Worm (Caenorhabditis elegans): ENCODE results near the gene T03D8.6.

T03D8.6 gene

DNA sequence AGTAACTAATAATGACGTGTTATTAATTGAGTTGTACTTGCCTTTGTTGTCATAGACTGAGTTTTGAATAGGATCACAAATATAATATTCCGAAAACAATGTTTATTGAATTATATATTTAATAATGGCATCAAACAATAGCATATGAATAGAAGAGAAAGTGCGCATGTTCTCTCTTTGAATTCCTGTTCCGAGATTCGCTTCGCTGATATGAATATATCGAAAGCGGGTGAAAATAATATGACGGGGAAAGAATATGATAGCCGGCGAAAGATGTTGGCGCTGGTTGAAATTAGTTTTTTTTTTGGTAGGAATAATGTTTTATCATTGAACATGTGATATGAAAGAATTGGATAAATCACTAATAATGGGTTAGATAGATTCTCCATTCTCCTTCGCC lies at the start of gene T03D8.6:
TSS of gene T03D8.6 (minus strand) at position 298 of the 400 bp plus-strand sequence.
- TF ChIP-seq hmg-11 (tag; optimal IDR thresholded peaks at IDR 0.05), result no peak
- no peak for TF ChIP-seq elt-3 (tag; optimal IDR thresholded peaks at IDR 0.05)
- TF ChIP-seq skn-1 (tag; optimal IDR thresholded peaks at IDR 0.05), result no peak
- no peak for TF ChIP-seq nhr-237 (tag; optimal IDR thresholded peaks at IDR 0.05)
- no peak for TF ChIP-seq egl-5 (tag; optimal IDR thresholded peaks at IDR 0.05)
- TF ChIP-seq nhr-25 (tag; optimal IDR thresholded peaks at IDR 0.05), result no peak
- no peak for TF ChIP-seq ceh-28 (tag; optimal IDR thresholded peaks at IDR 0.05)

DNA sequence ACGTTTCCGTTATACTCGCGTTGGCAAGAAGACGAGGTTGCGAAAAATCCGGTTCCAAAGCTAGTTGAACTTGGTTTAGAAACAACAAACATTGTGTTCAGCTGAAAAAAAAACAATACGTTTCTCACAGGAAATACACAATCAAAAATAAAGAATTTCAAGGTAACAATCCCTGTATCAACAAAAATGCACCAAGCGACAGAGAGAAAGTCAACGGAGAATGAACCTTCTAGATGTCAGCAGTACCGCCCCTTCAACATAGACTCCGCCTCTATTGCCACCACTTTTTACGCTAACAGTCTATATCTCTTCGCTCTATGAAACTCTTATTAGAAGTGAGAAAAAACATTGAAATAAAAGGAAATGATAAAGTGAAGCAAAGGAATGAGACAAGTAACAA lies 48.2 kb upstream of the T03D8.6 start, which contains the start of gene F31D4.8:
TSS of gene F31D4.8 (minus strand) at position 101 of the 400 bp plus-strand sequence.
- no peak for TF ChIP-seq mdl-1 (tag; optimal IDR thresholded peaks at IDR 0.05)
- TF ChIP-seq daf-12 (tag; optimal IDR thresholded peaks at IDR 0.05), result no peak
- peak; percentile 8 for TF ChIP-seq pha-4 (tag; optimal IDR thresholded peaks at IDR 0.05)
- no peak for TF ChIP-seq hmg-11 (tag; optimal IDR thresholded peaks at IDR 0.05)

DNA sequence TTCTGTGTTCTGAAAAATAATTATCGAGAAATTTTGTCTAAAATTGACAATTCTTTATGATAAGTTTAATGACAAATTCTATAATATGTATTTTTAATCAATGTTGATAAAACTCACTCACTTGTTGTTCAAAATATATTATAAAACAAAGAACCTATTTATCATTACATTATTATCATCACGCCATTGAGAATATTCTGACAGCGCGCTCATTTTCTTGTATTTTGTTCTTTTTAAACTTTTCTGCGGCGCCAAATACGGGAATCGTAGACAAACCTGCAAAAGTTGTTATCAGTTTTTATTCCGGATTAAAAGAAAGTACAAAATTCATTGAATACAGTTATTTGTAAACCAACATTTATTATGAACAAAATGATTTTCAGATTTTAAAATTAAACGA lies 46.3 kb upstream of the T03D8.6 start:
- TF ChIP-seq pqm-1 (tag; optimal IDR thresholded peaks at IDR 0.05) (peak; percentile 39), elt-2 (tag; optimal IDR thresholded peaks at IDR 0.05) (peak; percentile 81), nfya-1 (tag; optimal IDR thresholded peaks at IDR 0.05; ENCODE audit: insufficient read depth) (no peak)

DNA sequence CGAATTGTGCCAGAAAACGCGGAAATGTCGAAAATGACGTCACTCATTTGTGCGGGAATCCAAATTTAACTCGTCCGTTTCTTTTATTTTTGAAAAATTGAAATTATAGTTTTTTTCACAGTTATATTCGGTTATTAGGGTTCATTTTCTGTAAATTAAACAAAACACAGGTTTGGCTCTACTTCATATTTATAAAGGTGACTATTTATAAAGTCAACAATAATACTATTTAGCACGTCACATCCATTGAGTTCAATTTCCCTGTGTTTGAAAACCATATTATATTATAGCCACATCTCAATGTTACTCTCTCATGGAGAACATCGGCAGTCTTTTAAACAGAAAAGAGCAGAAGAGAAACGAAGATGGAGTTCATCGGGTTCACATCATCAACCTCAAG lies 42.6 kb upstream of the T03D8.6 start, which contains the start of gene twk-35:
TSS of gene twk-35 (plus strand) at position 301 of the 400 bp plus-strand sequence.
- no peak for TF ChIP-seq unc-39 (tag; optimal IDR thresholded peaks at IDR 0.05)
- no peak for TF ChIP-seq nhr-25 (tag; optimal IDR thresholded peaks at IDR 0.05)
- TF ChIP-seq mdl-1 (tag; optimal IDR thresholded peaks at IDR 0.05), result no peak
- no peak for TF ChIP-seq nhr-76 (tag; optimal IDR thresholded peaks at IDR 0.05)
- no peak for TF ChIP-seq jun-1 (tag; optimal IDR thresholded peaks at IDR 0.05)
- TF ChIP-seq hmg-11 (tag; optimal IDR thresholded peaks at IDR 0.05), result no peak
- TF ChIP-seq ceh-16 (tag; optimal IDR thresholded peaks at IDR 0.05), result no peak

DNA sequence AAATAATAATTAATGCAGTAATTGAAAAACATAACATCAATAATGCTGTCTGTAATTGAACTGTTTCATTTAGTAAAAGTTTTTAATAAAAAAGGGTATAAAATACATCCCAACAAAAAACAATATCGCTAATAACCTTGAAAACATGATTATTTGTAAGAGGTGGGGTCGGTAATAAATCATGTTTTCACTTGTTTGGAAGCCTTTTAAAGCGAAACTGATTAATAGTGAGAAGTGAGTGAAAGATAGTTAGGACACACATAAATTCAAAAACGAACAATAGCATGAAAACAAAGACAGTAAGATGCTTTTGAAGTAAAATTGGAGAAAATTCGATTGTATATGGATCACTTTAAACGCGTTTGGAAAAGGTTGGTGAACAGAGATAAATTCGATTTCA lies 41.0 kb upstream of the T03D8.6 start, which contains the start of gene try-4:
TSS of gene try-4 (minus strand) at position 74 of the 400 bp plus-strand sequence.
- no peak for TF ChIP-seq tbx-2 (tag; optimal IDR thresholded peaks at IDR 0.05)
- TF ChIP-seq nhr-25 (tag; optimal IDR thresholded peaks at IDR 0.05), result peak; percentile 55

DNA sequence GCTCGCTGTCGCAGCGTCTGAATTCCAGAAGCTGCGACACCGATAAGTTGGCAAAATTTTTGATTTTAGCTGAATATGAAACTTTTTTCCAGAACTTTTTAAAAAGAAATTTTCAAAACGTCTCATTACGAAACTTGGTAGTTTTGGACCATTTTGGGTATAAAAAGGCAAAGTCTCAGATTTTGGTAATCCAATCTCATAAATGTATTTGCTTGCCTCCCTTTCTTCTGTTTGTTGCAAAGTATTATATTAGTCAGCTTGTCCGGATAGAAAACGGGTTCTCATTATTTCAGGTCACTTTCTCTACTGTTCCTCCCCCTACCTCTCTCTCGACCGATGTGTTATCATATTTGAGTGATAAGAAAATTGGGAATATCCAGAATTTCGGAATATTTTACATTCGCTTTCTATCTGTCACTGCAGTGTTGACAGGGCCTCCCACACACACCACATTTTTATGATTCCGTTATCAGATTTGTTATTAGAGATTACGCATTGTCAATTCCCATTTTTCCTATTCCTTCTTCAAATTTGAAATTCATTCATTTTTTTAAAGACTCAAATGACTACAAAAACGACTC lies 33.5 kb upstream of the T03D8.6 start, which contains the start of gene F31D4.5:
TSS of gene F31D4.5 (plus strand) at position 491 of the 581 bp plus-strand sequence.
- TF ChIP-seq elt-2 (tag; optimal IDR thresholded peaks at IDR 0.05) (peak; percentile 44), eor-1 (tag; optimal IDR thresholded peaks at IDR 0.05) (no peak)

DNA sequence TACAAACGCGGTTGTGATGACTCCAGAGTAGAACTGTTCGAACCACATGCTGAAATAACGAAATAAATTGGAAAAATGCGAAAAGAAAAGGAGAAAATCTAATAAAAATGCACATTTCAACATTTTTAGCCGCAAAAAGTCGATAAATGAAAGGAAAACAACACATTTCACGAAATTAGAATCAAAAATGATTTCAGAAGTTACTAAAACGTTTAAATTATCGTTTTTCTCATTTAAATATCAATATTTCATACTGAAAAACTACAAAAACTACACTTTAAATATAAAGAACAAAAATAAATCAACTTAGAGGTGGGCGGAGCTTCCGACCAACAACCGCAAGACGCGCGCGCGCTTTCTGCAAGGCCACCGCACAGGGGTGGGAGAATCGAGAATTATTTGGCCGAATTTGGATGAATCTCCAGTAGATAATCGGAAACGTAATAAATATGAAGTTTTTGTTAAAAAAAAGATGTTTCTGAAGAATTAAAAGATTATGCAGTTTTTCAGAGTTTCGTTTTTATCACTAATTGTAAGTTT lies 31.8 kb upstream of the T03D8.6 start, which contains the start of gene ndua-1:
TSS of gene ndua-1 (minus strand) at position 51 of the 540 bp plus-strand sequence.
- TF ChIP-seq nfya-1 (tag; optimal IDR thresholded peaks at IDR 0.05; ENCODE audit: insufficient read depth), result peak; percentile 59
- TF ChIP-seq pqm-1 (tag; optimal IDR thresholded peaks at IDR 0.05), result no peak
- no peak for TF ChIP-seq egl-27 (tag; optimal IDR thresholded peaks at IDR 0.05)
- peak; percentile 52 for TF ChIP-seq nhr-23 (tag; optimal IDR thresholded peaks at IDR 0.05)
- peak; percentile 85 for TF ChIP-seq hmg-11 (tag; optimal IDR thresholded peaks at IDR 0.05)
- TF ChIP-seq nhr-43 (tag; optimal IDR thresholded peaks at IDR 0.05; ENCODE audit: poor library complexity, severe bottlenecking), result peak; percentile 65
- peak; percentile 45 for TF ChIP-seq snpc-4 (tag; optimal IDR thresholded peaks at IDR 0.05)
- no peak for TF ChIP-seq ceh-28 (tag; optimal IDR thresholded peaks at IDR 0.05)
- TF ChIP-seq lin-39 (tag; optimal IDR thresholded peaks at IDR 0.05), result peak; percentile 13

DNA sequence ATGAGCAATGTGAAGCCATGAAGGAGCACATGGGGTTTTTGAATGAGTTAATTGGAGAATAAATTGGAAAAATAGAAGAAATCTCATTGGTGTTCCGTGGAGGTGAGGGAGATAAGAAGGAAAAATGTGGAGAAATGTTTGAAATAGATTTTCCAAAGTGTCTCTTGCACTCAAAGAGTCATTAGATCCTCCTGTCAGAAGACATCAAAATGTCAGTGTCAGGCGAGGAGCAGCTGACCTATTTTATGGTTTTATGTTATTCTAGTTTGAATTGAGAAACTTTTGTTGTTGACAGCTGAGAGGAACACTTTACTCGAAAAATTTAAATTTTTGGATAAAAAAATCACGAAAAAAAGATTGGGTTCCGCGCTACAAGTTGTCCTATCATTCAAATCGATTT lies 30.4 kb upstream of the T03D8.6 start, which contains the start of gene clec-264:
TSS of gene clec-264 (minus strand) at position 122 of the 400 bp plus-strand sequence.
- peak; percentile 14 for TF ChIP-seq egl-5 (tag; optimal IDR thresholded peaks at IDR 0.05)
- no peak for TF ChIP-seq eor-1 (tag; optimal IDR thresholded peaks at IDR 0.05)
